Worm (Caenorhabditis elegans): ENCODE results near the gene ugt-18.

- no peak for TF ChIP-seq nhr-80 (tag; optimal IDR thresholded peaks at IDR 0.05)
- TF ChIP-seq die-1 (tag; optimal IDR thresholded peaks at IDR 0.05): no peak
- TF ChIP-seq madf-10 (tag; optimal IDR thresholded peaks at IDR 0.05): no peak
- TF ChIP-seq F33H1.4 (GFP tag; IDR thresholded peaks at IDR 0.05): no peak
Observed at ce11 chrV:12811126-12811525, 8.9 kb upstream of the ugt-18 start, which contains the start of gene ZC443.2.
